Fruit fly (Drosophila melanogaster) whole organism, pupa: ENCODE results near the gene IRSp53.

Experiments
- CG12605 ChIP-seq: fragments of 200-800 bp; sonication (Bioruptor generic); IDR thresholded peaks from 2 replicates; pipeline ENCODE4 v1.3.6; 2022; ENCODE audit warnings: missing biosample characterization, missing genetic modification characterization
- CG15710 ChIP-seq: fragments of 200-800 bp; sonication (Bioruptor generic); optimal IDR thresholded peaks from 2 replicates; lab custom pipeline; 2018; ENCODE audit warnings: missing biosample characterization, mild to moderate bottlenecking, missing genetic modification characterization, moderate library complexity
- CG34367 ChIP-seq: fragments of 200-800 bp; sonication (Bioruptor generic); optimal IDR thresholded peaks from 2 replicates; lab custom pipeline; 2018; ENCODE audit warnings: missing biosample characterization, mild to moderate bottlenecking, missing genetic modification characterization
- EcR ChIP-seq: fragments of 200-800 bp; sonication (Bioruptor generic); optimal IDR thresholded peaks from 3 replicates; lab custom pipeline; 2019; ENCODE audit warnings: missing biosample characterization, missing genetic modification characterization, mild to moderate bottlenecking, moderate library complexity, missing genetic modification reagents
- Pif1A ChIP-seq: fragments of 200-800 bp; sonication (Bioruptor generic); optimal IDR thresholded peaks from 3 replicates; lab custom pipeline; 2016; ENCODE audit warnings: missing biosample characterization, missing genetic modification characterization
- rn ChIP-seq: fragments of 200-800 bp; sonication (Bioruptor generic); IDR thresholded peaks from 2 replicates; pipeline ENCODE4 v1.3.6; 2022; ENCODE audit warnings: missing biosample characterization, missing genetic modification characterization

- TF ChIP-seq rn, result no peak
- no peak for TF ChIP-seq CG12605 (GFP tag; lab: Robert Waterston, UW)
- TF ChIP-seq CG34367 (tag; lab: Kevin White, UChicago), result no peak
- no peak for TF ChIP-seq EcR (GFP tag; lab: Kevin White, UChicago)
- no peak for TF ChIP-seq Pif1A (GFP tag; lab: Kevin White, UChicago)
- no peak for TF ChIP-seq CG15710 (tag; lab: Kevin White, UChicago)
Observed at dm6 chr3L:11196860-11197259, 61.0 kb downstream of the IRSp53 start.
